Worm (Caenorhabditis elegans): ENCODE measurements around the gene svh-1.

DNA sequence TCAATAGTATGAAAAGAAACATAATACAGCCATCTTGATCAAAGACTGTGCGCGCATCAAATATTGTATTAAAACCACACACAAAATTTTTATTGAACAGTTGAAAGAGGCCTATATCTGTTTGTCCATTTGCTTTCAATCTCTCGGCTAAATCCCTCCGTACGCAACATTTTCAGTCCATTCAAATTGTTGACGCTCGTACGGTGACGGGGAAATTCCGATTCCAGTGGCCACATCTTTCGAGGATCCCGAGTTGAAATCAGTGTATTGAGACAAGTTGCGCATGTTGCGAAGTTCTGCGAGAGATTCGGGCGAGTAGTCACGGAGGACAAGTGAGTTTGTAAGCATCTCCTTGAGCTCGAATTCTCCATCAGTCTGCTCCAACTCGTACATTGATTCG is 41.9 kb upstream of the svh-1 start:
- TF ChIP-seq ceh-18 (tag; optimal IDR thresholded peaks at IDR 0.05) (no peak), rnt-1 (tag; optimal IDR thresholded peaks at IDR 0.05) (no peak), odd-2 (tag; optimal IDR thresholded peaks at IDR 0.05) (no peak)

All from whole organism, late embryonic.